Worm (Caenorhabditis elegans): ENCODE results near the gene cpsf-2.

ce11 chrV:7231524-7231923, 52.6 kb downstream of the cpsf-2 start:
- no peak for TF ChIP-seq ref-1 (GFP tag; conservative IDR thresholded peaks at IDR 0.05)
- no peak for TF ChIP-seq flt-1 (GFP tag; IDR thresholded peaks at IDR 0.05)
- no peak for TF ChIP-seq ztf-29 (GFP tag; IDR thresholded peaks at IDR 0.05)
- TF ChIP-seq T22C8.4 (GFP tag; IDR thresholded peaks at IDR 0.05): no peak
- no peak for TF ChIP-seq klf-2 (GFP tag; conservative IDR thresholded peaks at IDR 0.05)
- TF ChIP-seq tab-1 (GFP tag; IDR thresholded peaks at IDR 0.05): no peak
- TF ChIP-seq ztf-23 (GFP tag; IDR thresholded peaks at IDR 0.05): no peak
- no peak for TF ChIP-seq cog-1 (tag; optimal IDR thresholded peaks at IDR 0.05)

All from whole organism, midembryonic.